Worm (Caenorhabditis elegans) whole organism, L3 larva: ENCODE results near the gene ZK930.4.

Source experiments
- R02D3.7 ChIP-seq: fragments of 150-350 bp; optimal IDR thresholded peaks from 2 replicates; lab custom pipeline; 2014; ENCODE audit warnings: missing biosample characterization, missing genetic modification characterization
- ama-1 ChIP-seq: fragments of 150-350 bp; optimal IDR thresholded peaks from 2 replicates; lab custom pipeline; 2018
- ceh-16 ChIP-seq: sonication (generic microtip); optimal IDR thresholded peaks from 2 replicates; lab custom pipeline; 2017; ENCODE audit warnings: missing biosample characterization, missing genetic modification characterization
- ceh-82 ChIP-seq: fragments of 150-350 bp; optimal IDR thresholded peaks from 2 replicates; lab custom pipeline; 2014; ENCODE audit warnings: missing biosample characterization, missing genetic modification characterization
- egl-5 ChIP-seq: fragments of 150-350 bp; optimal IDR thresholded peaks from 2 replicates; lab custom pipeline; 2017; ENCODE audit warnings: missing biosample characterization, missing genetic modification reagents, missing genetic modification characterization, inconsistent platforms
- lin-39 ChIP-seq: fragments of 150-350 bp; optimal IDR thresholded peaks from 2 replicates; lab custom pipeline; 2018; ENCODE audit warnings: missing biosample characterization, missing genetic modification reagents, missing genetic modification characterization
- mdl-1 ChIP-seq: fragments of 150-350 bp; optimal IDR thresholded peaks from 2 replicates; lab custom pipeline; 2014; ENCODE audit warnings: missing biosample characterization, missing genetic modification characterization
- nhr-67 ChIP-seq: fragments of 150-350 bp; optimal IDR thresholded peaks from 2 replicates; lab custom pipeline; 2014; ENCODE audit warnings: missing biosample characterization, missing genetic modification characterization
- pqm-1 ChIP-seq: fragments of 150-350 bp; optimal IDR thresholded peaks from 2 replicates; lab custom pipeline; 2017; ENCODE audit warnings: missing biosample characterization, missing genetic modification characterization, inconsistent platforms
- snpc-4 ChIP-seq: fragments of 150-350 bp; optimal IDR thresholded peaks from 2 replicates; lab custom pipeline; 2014; ENCODE audit warnings: missing biosample characterization, missing genetic modification characterization

DNA sequence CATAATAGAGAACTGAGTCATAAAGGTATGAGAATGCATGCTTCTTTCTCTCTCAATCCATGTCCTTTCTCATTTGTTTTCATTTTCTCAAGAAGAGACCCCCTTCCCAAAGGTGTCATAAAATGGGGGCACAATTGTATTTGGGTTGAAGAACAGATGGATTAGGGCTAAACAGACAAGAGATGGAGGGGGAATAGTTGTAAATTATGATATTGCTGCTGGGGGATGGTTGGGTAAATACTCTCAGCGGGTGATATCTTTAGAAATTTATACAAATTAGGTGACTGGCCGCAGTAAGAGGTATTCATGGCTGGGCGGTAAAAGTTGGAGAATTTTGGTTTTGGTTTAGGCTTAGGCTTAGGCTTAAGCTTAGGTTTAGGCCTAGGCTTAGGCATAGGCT lies 1.3 kb upstream of the ZK930.4 start:
- TF ChIP-seq egl-5 (tag; lab: Kevin White, UChicago) (no peak), snpc-4 (tag; lab: Kevin White, UChicago) (no peak), ceh-82 (tag; lab: Kevin White, UChicago) (no peak), ceh-16 (tag; lab: Kevin White, UChicago) (no peak), lin-39 (tag; lab: Kevin White, UChicago) (no peak), mdl-1 (tag; lab: Kevin White, UChicago) (no peak), nhr-67 (tag; lab: Kevin White, UChicago) (no peak), pqm-1 (tag; lab: Kevin White, UChicago) (no peak), R02D3.7 (tag; lab: Kevin White, UChicago) (no peak), ama-1 (lab: Kevin White, UChicago) (no peak)
